Fruit fly (Drosophila melanogaster): ENCODE measurements around the gene LManI.

Gene LManI

dm6 chr2L:10428528-10428927 is 28.5 kb downstream of the LManI start, which contains the start of gene CG5188 (continued):
- TF ChIP-seq CG6683 (GFP tag; optimal IDR thresholded peaks at IDR 0.05): no peak
- no peak for TF ChIP-seq CG1233 (GFP tag; optimal IDR thresholded peaks at IDR 0.05)
- no peak for TF ChIP-seq D19B (GFP tag; optimal IDR thresholded peaks at IDR 0.05)
- no peak for TF ChIP-seq NK7.1 (GFP tag; optimal IDR thresholded peaks at IDR 0.05)
- TF ChIP-seq fd64A (GFP tag; optimal IDR thresholded peaks at IDR 0.05): no peak
- TF ChIP-seq CG32772 (GFP tag; IDR thresholded peaks at IDR 0.05): no peak
- no peak for TF ChIP-seq Awh (GFP tag; IDR thresholded peaks at IDR 0.05)
- no peak for TF ChIP-seq CG9817 (tag; optimal IDR thresholded peaks at IDR 0.05)
- peak; percentile 80 for TF ChIP-seq sd (tag; optimal IDR thresholded peaks at IDR 0.05)
- 0 out of 3 replicates have a peak, but pooled peaks have one; percentile 35 for TF ChIP-seq CG3726 (GFP tag; IDR thresholded peaks at IDR 0.05)
- TF ChIP-seq CG12071 (GFP tag; optimal IDR thresholded peaks at IDR 0.05): no peak
- TF ChIP-seq Sin3A (optimal IDR thresholded peaks at IDR 0.05): no peak
- TF ChIP-seq ems (GFP tag; optimal IDR thresholded peaks at IDR 0.05): no peak
- TF ChIP-seq Pdp1 (GFP tag; optimal IDR thresholded peaks at IDR 0.05): peak in 1 of 2 experiments; percentile 98
- TF ChIP-seq dati (GFP tag; IDR thresholded peaks at IDR 0.05): no peak
- TF ChIP-seq ATbp (GFP tag; optimal IDR thresholded peaks at IDR 0.05): no peak
- peak; percentile 50 for TF ChIP-seq CG12659 (GFP tag; optimal IDR thresholded peaks at IDR 0.05)
- peak; percentile 53; the same call in 1 of the 2 replicates for TF ChIP-seq ato (GFP tag; IDR thresholded peaks at IDR 0.05; ENCODE audit: partially characterized antibody)
- TF ChIP-seq toy (GFP tag; IDR thresholded peaks at IDR 0.05): no peak
- no peak for TF ChIP-seq onecut (GFP tag; IDR thresholded peaks at IDR 0.05)
- no peak for TF ChIP-seq CG7928 (GFP tag; optimal IDR thresholded peaks at IDR 0.05)
- TF ChIP-seq CG15601 (tag; optimal IDR thresholded peaks at IDR 0.05): peak; percentile 31
- no peak for TF ChIP-seq CG6254 (GFP tag; optimal IDR thresholded peaks at IDR 0.05)
- no peak for TF ChIP-seq tll (GFP tag; optimal IDR thresholded peaks at IDR 0.05)
- no peak for TF ChIP-seq Spps (tag; optimal IDR thresholded peaks at IDR 0.05)
- TF ChIP-seq Nf-YB (GFP tag; optimal IDR thresholded peaks at IDR 0.05): peak; percentile 7
- peak; percentile 13 for TF ChIP-seq jumu (GFP tag; optimal IDR thresholded peaks at IDR 0.05)
- TF ChIP-seq Sry-δ (GFP tag; optimal IDR thresholded peaks at IDR 0.05): no peak
- no peak for TF ChIP-seq Hand (GFP tag; optimal IDR thresholded peaks at IDR 0.05)
- TF ChIP-seq CG43689 (GFP tag; IDR thresholded peaks at IDR 0.05): no peak
- no peak for TF ChIP-seq hth (optimal IDR thresholded peaks at IDR 0.05)
- no peak for TF ChIP-seq CG14965 (GFP tag; optimal IDR thresholded peaks at IDR 0.05; ENCODE audit: borderline replicate concordance)
- TF ChIP-seq bowl (GFP tag; IDR thresholded peaks at IDR 0.05): no peak
- no peak for TF ChIP-seq vnd (GFP tag; IDR thresholded peaks at IDR 0.05; ENCODE audit: partially characterized antibody)
- TF ChIP-seq ewg (GFP tag; optimal IDR thresholded peaks at IDR 0.05): no peak
- no peak for TF ChIP-seq Nf-YA (GFP tag; IDR thresholded peaks at IDR 0.05)
- peak; percentile 48 for TF ChIP-seq nerfin-1 (tag; optimal IDR thresholded peaks at IDR 0.05)
- TF ChIP-seq yki (optimal IDR thresholded peaks at IDR 0.05): no peak
- TF ChIP-seq Dip3 (GFP tag; optimal IDR thresholded peaks at IDR 0.05): no peak
- TF ChIP-seq ab (GFP tag; optimal IDR thresholded peaks at IDR 0.05): no peak
- TF ChIP-seq ind (GFP tag; optimal IDR thresholded peaks at IDR 0.05): peak; percentile 33
- no peak; the same call in 1 of the 2 replicates for TF ChIP-seq sisA (GFP tag; IDR thresholded peaks at IDR 0.05)
- no peak for TF ChIP-seq Tbp (GFP tag; optimal IDR thresholded peaks at IDR 0.05)
- TF ChIP-seq D (optimal IDR thresholded peaks at IDR 0.05): no peak
- TF ChIP-seq D (GFP tag; optimal IDR thresholded peaks at IDR 0.05): no peak
- TF ChIP-seq CG30431 (GFP tag; optimal IDR thresholded peaks at IDR 0.05): no peak
- TF ChIP-seq pb (GFP tag; optimal IDR thresholded peaks at IDR 0.05): no peak
- TF ChIP-seq kni (GFP tag; optimal IDR thresholded peaks at IDR 0.05): no peak
- TF ChIP-seq grn (GFP tag; optimal IDR thresholded peaks at IDR 0.05): no peak
- no peak for TF ChIP-seq HmgD (GFP tag; optimal IDR thresholded peaks at IDR 0.05)
- TF ChIP-seq Optix (GFP tag; IDR thresholded peaks at IDR 0.05): no peak
- no peak for TF ChIP-seq CG8765 (GFP tag; IDR thresholded peaks at IDR 0.05)
- no peak for TF ChIP-seq gsb-n (tag; optimal IDR thresholded peaks at IDR 0.05)

Data from whole organism, embryonic.